Fruit fly (Drosophila melanogaster): Measurements from ENCODE around the gene CG33710.

The CG33710 gene

DNA sequence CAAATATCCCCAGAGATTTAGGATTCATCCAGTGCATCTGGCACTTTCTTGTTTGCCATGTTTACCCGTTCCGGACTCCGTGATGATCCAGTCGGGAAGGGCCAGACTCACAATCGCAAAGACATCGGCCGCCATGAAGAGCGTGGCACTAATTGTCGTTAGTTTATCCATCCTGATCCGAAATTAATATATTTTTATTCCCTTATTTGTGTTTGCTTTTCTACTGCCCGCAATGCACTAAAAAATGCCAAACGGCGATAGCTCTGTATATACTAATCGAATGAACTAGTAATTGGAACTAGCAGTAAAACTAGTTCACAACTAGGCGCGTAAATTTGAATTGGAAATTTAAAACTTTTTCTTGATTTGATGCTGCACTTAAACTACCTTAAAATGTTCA is 27.0 kb upstream of the CG33710 start, which contains the start of gene CG14182:
TSS of gene CG14182 (minus strand) at position 221 of the 400 bp plus-strand sequence.
- TF ChIP-seq CG17612 (GFP tag; IDR thresholded peaks at IDR 0.05) = no peak
- TF ChIP-seq Xbp1 (GFP tag; optimal IDR thresholded peaks at IDR 0.05) = no peak
- no peak for TF ChIP-seq disco-r (GFP tag; optimal IDR thresholded peaks at IDR 0.05)
- peak; percentile 18 for TF ChIP-seq Jarid2 (GFP tag; optimal IDR thresholded peaks at IDR 0.05)
- TF ChIP-seq CG10274 (GFP tag; optimal IDR thresholded peaks at IDR 0.05) = no peak
- TF ChIP-seq hbn (GFP tag; IDR thresholded peaks at IDR 0.05; ENCODE audit: partially characterized antibody) = no peak
- TF ChIP-seq trem (tag; optimal IDR thresholded peaks at IDR 0.05) = peak; percentile 42
- TF ChIP-seq crol (GFP tag; IDR thresholded peaks at IDR 0.05) = no peak
- no peak for TF ChIP-seq CG2712 (tag; optimal IDR thresholded peaks at IDR 0.05)
- TF ChIP-seq CG7987 (GFP tag; optimal IDR thresholded peaks at IDR 0.05) = no peak
- TF ChIP-seq CG11247 (GFP tag; IDR thresholded peaks at IDR 0.05) = no peak
- no peak for TF ChIP-seq D (optimal IDR thresholded peaks at IDR 0.05)
- no peak for TF ChIP-seq D (GFP tag; optimal IDR thresholded peaks at IDR 0.05)
- TF ChIP-seq dati (GFP tag; IDR thresholded peaks at IDR 0.05) = no peak
- no peak for TF ChIP-seq pb (GFP tag; optimal IDR thresholded peaks at IDR 0.05)
- peak; percentile 47; the same call in 1 of the 2 replicates for TF ChIP-seq CG13287 (GFP tag; IDR thresholded peaks at IDR 0.05; ENCODE audit: partially characterized antibody)
- TF ChIP-seq Doc3 (GFP tag; IDR thresholded peaks at IDR 0.05; ENCODE audit: partially characterized antibody) = peak; percentile 31; the same call in 1 of the 3 replicates
- no peak for TF ChIP-seq Antp (GFP tag; optimal IDR thresholded peaks at IDR 0.05)
- no peak for TF ChIP-seq zen (tag; optimal IDR thresholded peaks at IDR 0.05)
- TF ChIP-seq bbx (GFP tag; IDR thresholded peaks at IDR 0.05; ENCODE audit: partially characterized antibody) = 0 out of 2 replicates have a peak, but pooled peaks have one; percentile 7
- no peak for TF ChIP-seq Atf3 (GFP tag; optimal IDR thresholded peaks at IDR 0.05)
- TF ChIP-seq MESR4 (GFP tag; optimal IDR thresholded peaks at IDR 0.05) = peak; percentile 70
- TF ChIP-seq Sry-β (GFP tag; optimal IDR thresholded peaks at IDR 0.05) = no peak
- no peak for TF ChIP-seq CG7271 (tag; optimal IDR thresholded peaks at IDR 0.05)
- no peak for TF ChIP-seq shn (GFP tag; optimal IDR thresholded peaks at IDR 0.05)
- no peak for TF ChIP-seq bcd (GFP tag; optimal IDR thresholded peaks at IDR 0.05)
- no peak for TF ChIP-seq CG13424 (tag; optimal IDR thresholded peaks at IDR 0.05)
- TF ChIP-seq CG4617 (GFP tag; optimal IDR thresholded peaks at IDR 0.05; ENCODE audit: borderline replicate concordance) = peak; percentile 85
- no peak for TF ChIP-seq Meics (GFP tag; optimal IDR thresholded peaks at IDR 0.05)
- no peak for TF ChIP-seq Asciz (GFP tag; optimal IDR thresholded peaks at IDR 0.05)
- peak; percentile 49 for TF ChIP-seq knrl (GFP tag; IDR thresholded peaks at IDR 0.05; ENCODE audit: partially characterized antibody)
- TF ChIP-seq caup (GFP tag; optimal IDR thresholded peaks at IDR 0.05; ENCODE audit: severe bottlenecking) = no peak
- no peak for TF ChIP-seq CG12659 (GFP tag; optimal IDR thresholded peaks at IDR 0.05)
- TF ChIP-seq Dp (GFP tag; optimal IDR thresholded peaks at IDR 0.05) = peak; percentile 92
- no peak for TF ChIP-seq CG7786 (GFP tag; optimal IDR thresholded peaks at IDR 0.05)
- peak; percentile 6 for TF ChIP-seq YL-1 (GFP tag; optimal IDR thresholded peaks at IDR 0.05)
- TF ChIP-seq CG17361 (GFP tag; IDR thresholded peaks at IDR 0.05) = no peak
- no peak for TF ChIP-seq CG34376 (GFP tag; optimal IDR thresholded peaks at IDR 0.05)
- TF ChIP-seq amos (GFP tag; IDR thresholded peaks at IDR 0.05; ENCODE audit: partially characterized antibody) = peak; percentile 45; the same call in 1 of the 2 replicates
- TF ChIP-seq MBD-R2 (GFP tag; IDR thresholded peaks at IDR 0.05) = peak; percentile 51
- TF ChIP-seq vfl (GFP tag; optimal IDR thresholded peaks at IDR 0.05) = no peak
- no peak for TF ChIP-seq CG13894 (tag; optimal IDR thresholded peaks at IDR 0.05)
- TF ChIP-seq CG9609 (GFP tag; optimal IDR thresholded peaks at IDR 0.05) = no peak
- no peak for TF ChIP-seq emc (GFP tag; optimal IDR thresholded peaks at IDR 0.05)
- TF ChIP-seq peb (GFP tag; IDR thresholded peaks at IDR 0.05) = no peak
- no peak for TF ChIP-seq CG6272 (GFP tag; IDR thresholded peaks at IDR 0.05)
- peak; percentile 79 for TF ChIP-seq gfzf (GFP tag; optimal IDR thresholded peaks at IDR 0.05)
- peak; percentile 93 for TF ChIP-seq E2f2 (GFP tag; IDR thresholded peaks at IDR 0.05)
- peak; percentile 42 for TF ChIP-seq CG9797 (GFP tag; optimal IDR thresholded peaks at IDR 0.05)
- peak; percentile 27 for TF ChIP-seq CG2116 (GFP tag; optimal IDR thresholded peaks at IDR 0.05)

Data from whole organism, embryonic.